Fruit fly (Drosophila melanogaster) whole organism, adult: ENCODE measurements around the gene Rilpl.
A peak's percentile ranks its signal among the peaks of the same experiment; 100 is the strongest.

ENCODE experiments used
- CG11617 ChIP-seq: fragments of 200-800 bp; sonication (Bioruptor generic); optimal IDR thresholded peaks from 2 replicates; lab custom pipeline; 2017; ENCODE audit warnings: mild to moderate bottlenecking, missing biosample characterization, missing genetic modification reagents, missing genetic modification characterization
- CG12768 ChIP-seq: fragments of 200-800 bp; sonication (Bioruptor generic); optimal IDR thresholded peaks from 2 replicates; lab custom pipeline; 2017; ENCODE audit warnings: missing biosample characterization, missing genetic modification characterization, mild to moderate bottlenecking, moderate library complexity, missing genetic modification reagents
- CG14711 ChIP-seq: fragments of 200-800 bp; sonication (Bioruptor generic); optimal IDR thresholded peaks from 2 replicates; lab custom pipeline; 2018; ENCODE audit warnings: missing biosample characterization, mild to moderate bottlenecking, missing genetic modification characterization, moderate library complexity
- CG1620 ChIP-seq: fragments of 200-800 bp; sonication (Bioruptor generic); optimal IDR thresholded peaks from 2 replicates; lab custom pipeline; 2016; ENCODE audit warnings: missing biosample characterization, missing genetic modification characterization
- CG33017 ChIP-seq: fragments of 200-800 bp; sonication (Bioruptor generic); optimal IDR thresholded peaks from 2 replicates; lab custom pipeline; 2018; ENCODE audit warnings: missing biosample characterization, mild to moderate bottlenecking, missing genetic modification characterization, moderate library complexity
- CG5204 ChIP-seq: fragments of 200-800 bp; sonication (Bioruptor generic); optimal IDR thresholded peaks from 2 replicates; lab custom pipeline; 2016; ENCODE audit warnings: missing biosample characterization, missing genetic modification characterization
- CG7045 ChIP-seq: fragments of 200-800 bp; sonication (Bioruptor generic); optimal IDR thresholded peaks from 2 replicates; lab custom pipeline; 2017; ENCODE audit warnings: missing biosample characterization, mild to moderate bottlenecking, missing genetic modification characterization
- CG7101 ChIP-seq: fragments of 200-800 bp; sonication (Bioruptor generic); optimal IDR thresholded peaks from 2 replicates; lab custom pipeline; 2018; ENCODE audit warnings: missing biosample characterization, mild to moderate bottlenecking, missing genetic modification characterization, moderate library complexity
- Clk ChIP-seq: fragments of 200-800 bp; sonication (Bioruptor generic); optimal IDR thresholded peaks from 2 replicates; lab custom pipeline; 2017; ENCODE audit warnings: missing biosample characterization, missing genetic modification characterization
- Hr96 ChIP-seq: fragments of 200-800 bp; sonication (Bioruptor generic); optimal IDR thresholded peaks from 2 replicates; lab custom pipeline; 2016; ENCODE audit warnings: missing biosample characterization, missing genetic modification characterization
- Mnt ChIP-seq: fragments of 200-800 bp; sonication (Bioruptor generic); optimal IDR thresholded peaks from 2 replicates; lab custom pipeline; 2016; ENCODE audit warnings: missing biosample characterization, mild to moderate bottlenecking, missing genetic modification characterization
- bab1 ChIP-seq: fragments of 200-800 bp; sonication (Bioruptor generic); optimal IDR thresholded peaks from 3 replicates; lab custom pipeline; 2019; ENCODE audit warnings: missing biosample characterization, mild to moderate bottlenecking, missing genetic modification characterization, moderate library complexity
- cic ChIP-seq: fragments of 200-800 bp; sonication (Bioruptor generic); optimal IDR thresholded peaks from 2 replicates; lab custom pipeline; 2017; ENCODE audit warnings: missing biosample characterization, mild to moderate bottlenecking, missing genetic modification characterization, moderate library complexity
- cnc ChIP-seq, 2 experiments: fragments of >200 bp; optimal IDR thresholded peaks; 2 replicates each; lab custom pipeline; 2017
- kay ChIP-seq: fragments of 200-800 bp; sonication (Bioruptor generic); peaks from one replicate; lab custom pipeline; 2016; ENCODE audit warnings: missing biosample characterization, missing genetic modification characterization, borderline replicate concordance
- ovo ChIP-seq: fragments of 200-800 bp; sonication (Bioruptor generic); optimal IDR thresholded peaks from 2 replicates; lab custom pipeline; 2016; ENCODE audit warnings: missing biosample characterization, missing genetic modification characterization
- pad ChIP-seq: fragments of 200-800 bp; sonication (Bioruptor generic); optimal IDR thresholded peaks from 3 replicates; lab custom pipeline; 2017; ENCODE audit warnings: missing biosample characterization, missing genetic modification characterization, mild to moderate bottlenecking, moderate library complexity, missing genetic modification reagents
- tj ChIP-seq: fragments of 200-800 bp; sonication (Bioruptor generic); optimal IDR thresholded peaks from 3 replicates; lab custom pipeline; 2017; ENCODE audit warnings: missing biosample characterization, mild to moderate bottlenecking, missing genetic modification characterization, moderate library complexity
- toe ChIP-seq: fragments of 200-800 bp; sonication (Bioruptor generic); optimal IDR thresholded peaks from 2 replicates; lab custom pipeline; 2016; ENCODE audit warnings: missing biosample characterization, missing genetic modification characterization

The Rilpl gene

DNA sequence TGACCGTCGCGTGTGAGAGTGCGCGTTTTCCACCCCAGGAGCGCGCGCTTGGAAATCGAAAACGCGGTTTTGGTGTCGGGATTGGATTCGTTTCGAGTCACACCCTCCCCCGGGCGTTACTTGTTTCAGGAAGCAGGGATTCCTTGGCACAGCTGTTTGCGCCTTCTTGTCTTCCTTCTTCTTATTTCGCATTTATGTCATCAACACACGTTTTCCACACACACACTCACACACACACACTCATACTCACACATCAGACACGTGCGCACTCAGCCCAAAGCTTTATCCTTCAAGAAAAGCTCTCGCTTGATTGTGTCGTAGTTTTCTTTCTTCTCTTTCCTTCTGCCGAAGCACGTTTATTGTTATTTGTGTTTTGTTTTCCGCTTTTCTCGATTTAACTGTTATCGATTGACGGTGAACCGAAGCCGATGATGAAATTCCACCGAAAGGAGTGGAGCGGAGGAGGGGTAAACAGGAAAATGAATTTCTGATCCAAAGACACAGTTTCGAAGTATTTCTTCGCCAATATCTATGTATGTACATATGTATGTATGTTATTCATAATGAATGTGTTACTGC lies 11.4 kb upstream of the Rilpl start:
- peak; percentile 34 for TF ChIP-seq Mnt (GFP tag; lab: Kevin White, UChicago)
- TF ChIP-seq CG7101 (tag; lab: Kevin White, UChicago), result no peak

dm6 chrX:1382489-1382888 lies 10.4 kb upstream of the Rilpl start:
- TF ChIP-seq CG12768 (GFP tag; lab: Kevin White, UChicago) (no peak), kay (GFP tag; lab: Kevin White, UChicago) (no peak), cnc (optimal IDR thresholded peaks at IDR 0.05; lab: Kevin White, UChicago) (no peak), CG1620 (no peak), Hr96 (GFP tag; lab: Kevin White, UChicago) (no peak), cic (no peak), ovo (GFP tag; lab: Kevin White, UChicago) (no peak), CG5204 (GFP tag; lab: Kevin White, UChicago) (no peak), toe (no peak), CG7045 (no peak), Clk (GFP tag; lab: Kevin White, UChicago) (no peak), CG7101 (tag; lab: Kevin White, UChicago) (no peak), Mnt (GFP tag; lab: Kevin White, UChicago) (no peak), pad (GFP tag; lab: Kevin White, UChicago) (no peak), CG33017 (no peak)

DNA sequence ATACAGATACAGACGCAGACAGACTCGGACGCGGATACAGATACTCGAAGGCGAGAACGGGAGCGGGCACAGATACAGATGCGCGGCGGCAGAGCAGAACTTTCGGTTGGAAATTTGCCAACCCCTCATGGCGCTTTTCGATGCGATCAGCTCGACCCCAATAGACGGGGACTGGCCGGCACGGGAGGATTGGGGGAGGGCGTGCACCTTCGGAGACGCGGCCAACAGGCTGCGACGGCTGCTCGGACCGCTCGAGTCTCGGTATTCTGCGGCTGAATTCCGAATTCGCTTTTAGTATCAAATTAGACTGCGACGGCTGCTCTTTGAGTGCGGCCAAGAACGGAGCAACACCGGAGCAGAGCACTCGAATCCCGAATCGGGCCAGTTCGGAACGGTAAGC lies 8.6 kb upstream of the Rilpl start:
- TF ChIP-seq bab1 (GFP tag; lab: Kevin White, UChicago) (no peak), tj (GFP tag; lab: Kevin White, UChicago) (no peak), pad (GFP tag; lab: Kevin White, UChicago) (peak; percentile 33), Mnt (GFP tag; lab: Kevin White, UChicago) (peak; percentile 2)

- TF ChIP-seq Mnt (GFP tag; lab: Kevin White, UChicago) (peak; percentile 31), tj (GFP tag; lab: Kevin White, UChicago) (peak; percentile 64), CG12768 (GFP tag; lab: Kevin White, UChicago) (peak; percentile 16), CG7101 (tag; lab: Kevin White, UChicago) (no peak), pad (GFP tag; lab: Kevin White, UChicago) (peak; percentile 8)
Observed at dm6 chrX:1387149-1387752, 5.6 kb upstream of the Rilpl start.

dm6 chrX:1388148-1388703 lies 4.6 kb upstream of the Rilpl start:
- TF ChIP-seq CG1620 (no peak), Mnt (GFP tag; lab: Kevin White, UChicago) (no peak), cnc (optimal IDR thresholded peaks at IDR 0.05; lab: Kevin White, UChicago) (no peak), CG7101 (tag; lab: Kevin White, UChicago) (no peak), kay (GFP tag; lab: Kevin White, UChicago) (no peak), tj (GFP tag; lab: Kevin White, UChicago) (peak; percentile 36), ovo (GFP tag; lab: Kevin White, UChicago) (peak; percentile 90), CG12768 (GFP tag; lab: Kevin White, UChicago) (peak; percentile 36), Hr96 (GFP tag; lab: Kevin White, UChicago) (no peak), pad (GFP tag; lab: Kevin White, UChicago) (peak; percentile 40), CG7045 (no peak), Clk (GFP tag; lab: Kevin White, UChicago) (no peak), bab1 (GFP tag; lab: Kevin White, UChicago) (peak; percentile 18)

DNA sequence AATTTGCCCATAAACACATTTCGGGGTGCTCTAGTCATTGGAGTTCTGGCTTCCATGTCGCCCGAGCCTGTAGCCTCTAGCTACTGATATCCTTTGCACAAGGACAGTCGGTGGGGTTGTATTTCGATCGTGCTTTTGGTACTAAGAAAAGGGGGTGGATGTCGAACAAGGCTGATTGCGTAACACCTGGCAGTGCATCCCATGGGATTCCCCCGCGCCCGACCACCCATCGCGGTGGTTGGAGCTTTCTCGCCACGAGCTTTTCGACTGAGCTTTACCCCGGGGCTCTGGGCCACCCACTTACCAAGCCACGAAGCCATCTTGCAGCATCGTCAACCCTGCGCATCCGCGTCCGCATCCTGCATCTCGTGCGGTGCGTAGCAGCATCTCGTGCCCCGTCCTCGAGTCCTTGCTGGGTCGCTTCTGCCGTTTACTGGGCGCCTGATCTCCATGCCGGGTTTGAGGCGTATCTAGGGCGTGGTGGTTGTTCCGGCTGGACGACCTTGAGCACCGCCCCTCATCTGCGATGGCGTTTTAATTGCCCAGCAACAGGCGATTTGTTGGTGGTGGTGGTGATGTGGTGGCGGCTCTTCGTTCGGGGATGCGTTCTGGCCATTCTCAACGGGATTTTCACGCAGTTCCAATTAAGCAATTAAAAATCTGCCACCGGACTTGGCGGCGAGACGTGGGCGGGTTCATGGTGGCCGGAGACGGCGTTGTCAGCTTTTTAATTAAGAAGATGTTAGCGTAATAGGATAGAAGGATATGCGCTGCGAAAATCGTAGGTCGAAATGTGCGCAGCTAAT lies 5.0 kb downstream of the Rilpl start:
- TF ChIP-seq ovo (GFP tag; lab: Kevin White, UChicago), result no peak
- TF ChIP-seq CG7101 (tag; lab: Kevin White, UChicago), result no peak
- no peak for TF ChIP-seq Mnt (GFP tag; lab: Kevin White, UChicago)
- no peak for TF ChIP-seq cnc (optimal IDR thresholded peaks at IDR 0.05; lab: Kevin White, UChicago)
- no peak for TF ChIP-seq CG14711 (tag; lab: Kevin White, UChicago)
- no peak for TF ChIP-seq CG5204 (GFP tag; lab: Kevin White, UChicago)
- TF ChIP-seq CG11617 (GFP tag; lab: Kevin White, UChicago), result no peak
- TF ChIP-seq CG7045, result no peak
- TF ChIP-seq kay (GFP tag; lab: Kevin White, UChicago), result no peak
